Worm (Caenorhabditis elegans) whole organism, midembryonic: ENCODE measurements around the gene C05D12.2.

Experiments
- T22C8.4 ChIP-seq: fragments of 200-800 bp; sonication (Bioruptor generic); IDR thresholded peaks from 2 replicates; pipeline ENCODE4 v1.3.6; 2022; ENCODE audit warnings: missing genetic modification characterization, missing compliant biosample characterization
- med-1 ChIP-seq: sonication (generic microtip); optimal IDR thresholded peaks from 2 replicates; lab custom pipeline; 2017; ENCODE audit warnings: missing genetic modification characterization, mild to moderate bottlenecking, missing compliant biosample characterization, antibody characterized with exemption, missing genetic modification reagents; ENCODE audit not compliant: insufficient read depth
- tab-1 ChIP-seq: fragments of 200-800 bp; sonication (Bioruptor generic); IDR thresholded peaks from 2 replicates; pipeline ENCODE4 v1.3.6; 2022; ENCODE audit warnings: missing genetic modification characterization, missing compliant biosample characterization
- ztf-29 ChIP-seq: fragments of 200-800 bp; sonication (Bioruptor generic); IDR thresholded peaks from 2 replicates; pipeline ENCODE4 v1.3.6; 2022; ENCODE audit warnings: missing genetic modification reagents, missing genetic modification characterization, missing compliant biosample characterization

- TF ChIP-seq T22C8.4 (GFP tag; lab: Robert Waterston, UW) (no peak), ztf-29 (GFP tag; lab: Robert Waterston, UW) (no peak), med-1 (GFP tag; lab: Kevin White, UChicago) (no peak), tab-1 (no peak)
Observed at ce11 chrII:11393787-11394186, 24.3 kb upstream of the C05D12.2 start.
